Worm (Caenorhabditis elegans) whole organism, L1 larva: ENCODE results near the gene F02D8.1.
A peak's percentile ranks its signal among the peaks of the same experiment; 100 is the strongest.

Experiments used
- C04F5.9 ChIP-seq: sonication (generic microtip); optimal IDR thresholded peaks from 2 replicates; lab custom pipeline; 2016; ENCODE audit warnings: missing genetic modification characterization, missing compliant biosample characterization
- F16B12.6 ChIP-seq: fragments of 150-350 bp; optimal IDR thresholded peaks from 2 replicates; lab custom pipeline; 2014; ENCODE audit warnings: missing biosample characterization, missing genetic modification characterization
- ama-1 ChIP-seq: fragments of 150-350 bp; optimal IDR thresholded peaks from 2 replicates; lab custom pipeline; 2014
- blmp-1 ChIP-seq: fragments of 150-350 bp; optimal IDR thresholded peaks from 2 replicates; lab custom pipeline; 2014; ENCODE audit warnings: missing biosample characterization, missing genetic modification characterization
- ceh-82 ChIP-seq, 3 experiments: fragments of 150-350 bp in 1 of 3; sonication (generic microtip) in 2 of 3; optimal IDR thresholded peaks; 2 replicates each; lab custom pipeline; 2014 to 2017; ENCODE audit warnings: missing biosample characterization in 3 of 3, missing genetic modification characterization in 3 of 3
- dpl-1 ChIP-seq, 3 experiments: fragments of 150-350 bp in 2 of 3; sonication (generic microtip) in 1 of 3; optimal IDR thresholded peaks; 2 replicates each; lab custom pipeline; 2014 to 2017; ENCODE audit warnings: missing biosample characterization in 3 of 3, missing genetic modification characterization in 3 of 3, missing genetic modification reagents in 3 of 3
- dsc-1 ChIP-seq: sonication (generic microtip); optimal IDR thresholded peaks from 2 replicates; lab custom pipeline; 2016; ENCODE audit warnings: mild to moderate bottlenecking, missing genetic modification characterization, missing compliant biosample characterization
- efl-1 ChIP-seq, 4 experiments: fragments of 150-350 bp; optimal IDR thresholded peaks in 3 of 4; peaks in 1 of 4; 1 replicate in 1 of 4; 2 replicates in 3 of 4; lab custom pipeline; 2014; ENCODE audit warnings: missing biosample characterization in 2 of 4, missing genetic modification characterization in 2 of 4, missing genetic modification reagents in 2 of 4
- efl-3 ChIP-seq: fragments of 200-800 bp; sonication (Bioruptor generic); optimal IDR thresholded peaks from 2 replicates; lab custom pipeline; 2018; ENCODE audit warnings: mild to moderate bottlenecking, missing genetic modification characterization, missing compliant biosample characterization
- egl-13 ChIP-seq: sonication (generic microtip); optimal IDR thresholded peaks from 2 replicates; lab custom pipeline; 2016; ENCODE audit warnings: missing genotype, missing genetic modification reagents, missing genetic modification characterization, missing compliant biosample characterization
- egl-27 ChIP-seq, 2 experiments: fragments of 150-350 bp in 1 of 2; sonication (generic microtip); optimal IDR thresholded peaks; 3 replicates each; lab custom pipeline; 2017 to 2018; ENCODE audit warnings: missing biosample characterization in 2 of 2, missing genetic modification characterization in 2 of 2, missing genetic modification reagents in 2 of 2
- fkh-8 ChIP-seq: sonication (generic microtip); optimal IDR thresholded peaks from 2 replicates; lab custom pipeline; 2016; ENCODE audit warnings: mild to moderate bottlenecking, missing genetic modification characterization, missing compliant biosample characterization
- hlh-4 ChIP-seq: sonication (generic microtip); optimal IDR thresholded peaks from 2 replicates; lab custom pipeline; 2016; ENCODE audit warnings: mild to moderate bottlenecking, missing genetic modification characterization, missing compliant biosample characterization
- lin-14 ChIP-seq: fragments of 200-800 bp; sonication (Bioruptor generic); optimal IDR thresholded peaks from 2 replicates; lab custom pipeline; 2018; ENCODE audit warnings: mild to moderate bottlenecking, missing genetic modification characterization, moderate library complexity, missing compliant biosample characterization
- lir-3 ChIP-seq: sonication (generic microtip); optimal IDR thresholded peaks from 2 replicates; lab custom pipeline; 2016; ENCODE audit warnings: mild to moderate bottlenecking, missing genetic modification characterization, moderate library complexity, missing compliant biosample characterization; ENCODE audit not compliant: poor library complexity
- lsy-2 ChIP-seq, 2 experiments: fragments of 150-350 bp; optimal IDR thresholded peaks; 2 replicates each; lab custom pipeline; 2014; ENCODE audit warnings: missing biosample characterization in 2 of 2, missing genetic modification characterization in 2 of 2
- mab-9 ChIP-seq: fragments of 200-800 bp; sonication (Bioruptor generic); IDR thresholded peaks from 2 replicates; pipeline ENCODE4 v1.3.6; 2022; ENCODE audit warnings: missing genetic modification reagents, missing genetic modification characterization, missing compliant biosample characterization
- mef-2 ChIP-seq: fragments of 150-350 bp; optimal IDR thresholded peaks from 2 replicates; lab custom pipeline; 2014; ENCODE audit warnings: missing biosample characterization, missing genetic modification characterization
- mep-1 ChIP-seq: fragments of 150-350 bp; optimal IDR thresholded peaks from 2 replicates; lab custom pipeline; 2014; ENCODE audit warnings: missing biosample characterization, missing genetic modification characterization
- nhr-19 ChIP-seq: fragments of 200-800 bp; sonication (Bioruptor generic); conservative IDR thresholded peaks from 2 replicates; pipeline ENCODE4 v1.3.6; 2022; ENCODE audit warnings: missing genetic modification characterization, missing compliant biosample characterization
- nhr-20 ChIP-seq: sonication (generic microtip); optimal IDR thresholded peaks from 2 replicates; lab custom pipeline; 2016; ENCODE audit warnings: mild to moderate bottlenecking, missing genetic modification characterization, missing compliant biosample characterization
- nhr-237 ChIP-seq: fragments of 150-350 bp; optimal IDR thresholded peaks from 2 replicates; lab custom pipeline; 2014; ENCODE audit warnings: missing biosample characterization, missing genetic modification characterization
- nhr-47 ChIP-seq: sonication (generic microtip); optimal IDR thresholded peaks from 2 replicates; lab custom pipeline; 2016; ENCODE audit warnings: mild to moderate bottlenecking, missing genetic modification characterization, moderate library complexity, missing compliant biosample characterization
- nhr-71 ChIP-seq: sonication (generic microtip); optimal IDR thresholded peaks from 2 replicates; lab custom pipeline; 2016; ENCODE audit warnings: mild to moderate bottlenecking, missing genetic modification characterization, moderate library complexity, missing compliant biosample characterization
- nhr-77 ChIP-seq: fragments of 150-350 bp; optimal IDR thresholded peaks from 2 replicates; lab custom pipeline; 2014; ENCODE audit warnings: missing biosample characterization, missing genetic modification characterization
- nhr-85 ChIP-seq: sonication (generic microtip); peaks from one replicate; lab custom pipeline; 2016; ENCODE audit warnings: missing genetic modification characterization, inconsistent platforms, missing compliant biosample characterization
- nhr-90 ChIP-seq: sonication (generic microtip); optimal IDR thresholded peaks from 2 replicates; lab custom pipeline; 2016; ENCODE audit warnings: mild to moderate bottlenecking, missing genetic modification characterization, missing compliant biosample characterization; ENCODE audit not compliant: poor library complexity
- pag-3 ChIP-seq: sonication (generic microtip); optimal IDR thresholded peaks from 2 replicates; lab custom pipeline; 2017; ENCODE audit warnings: missing genetic modification characterization, mild to moderate bottlenecking, missing compliant biosample characterization, antibody characterized with exemption, borderline replicate concordance; ENCODE audit not compliant: insufficient read depth
- pax-3 ChIP-seq: fragments of 200-800 bp; sonication (Bioruptor generic); optimal IDR thresholded peaks from 2 replicates; lab custom pipeline; 2018; ENCODE audit warnings: mild to moderate bottlenecking, missing genetic modification characterization, moderate library complexity, missing compliant biosample characterization
- rnt-1 ChIP-seq: sonication (generic microtip); optimal IDR thresholded peaks from 2 replicates; lab custom pipeline; 2016; ENCODE audit warnings: mild to moderate bottlenecking, missing genetic modification characterization, moderate library complexity, missing compliant biosample characterization
- snpc-4 ChIP-seq: fragments of 150-350 bp; optimal IDR thresholded peaks from 2 replicates; lab custom pipeline; 2014; ENCODE audit warnings: missing biosample characterization, missing genetic modification characterization
- snu-23 ChIP-seq: sonication (generic microtip); optimal IDR thresholded peaks from 2 replicates; lab custom pipeline; 2016; ENCODE audit warnings: missing genetic modification characterization, missing compliant biosample characterization
- swsn-7 ChIP-seq: sonication (generic microtip); optimal IDR thresholded peaks from 2 replicates; lab custom pipeline; 2016; ENCODE audit warnings: missing genetic modification characterization, missing compliant biosample characterization
- tbx-2 ChIP-seq: sonication (generic microtip); optimal IDR thresholded peaks from 2 replicates; lab custom pipeline; 2016; ENCODE audit warnings: missing genetic modification characterization, missing compliant biosample characterization
- unc-130 ChIP-seq: fragments of 150-350 bp; optimal IDR thresholded peaks from 2 replicates; lab custom pipeline; 2017; ENCODE audit warnings: missing biosample characterization, missing genetic modification characterization, inconsistent platforms
- unc-62 ChIP-seq: fragments of 150-350 bp; optimal IDR thresholded peaks from 2 replicates; lab custom pipeline; 2014; ENCODE audit warnings: missing biosample characterization, missing genetic modification reagents, missing genetic modification characterization
- unc-86 ChIP-seq: sonication (generic microtip); optimal IDR thresholded peaks from 2 replicates; lab custom pipeline; 2016; ENCODE audit warnings: missing genetic modification characterization, missing compliant biosample characterization
- vab-15 ChIP-seq: sonication (generic microtip); optimal IDR thresholded peaks from 2 replicates; lab custom pipeline; 2017; ENCODE audit warnings: missing genotype, mild to moderate bottlenecking, missing genetic modification characterization, missing compliant biosample characterization
- xbp-1 ChIP-seq: sonication (generic microtip); optimal IDR thresholded peaks from 2 replicates; lab custom pipeline; 2016; ENCODE audit warnings: missing genetic modification characterization, missing compliant biosample characterization
- zip-4 ChIP-seq: fragments of 200-800 bp; sonication (Bioruptor generic); optimal IDR thresholded peaks from 2 replicates; lab custom pipeline; 2018; ENCODE audit warnings: mild to moderate bottlenecking, missing genetic modification characterization, moderate library complexity, missing compliant biosample characterization

F02D8.1 gene

ce11 chrV:14990843-14991242, 12.3 kb upstream of the F02D8.1 start, which contains the start of the genes cdt-2 and T01C3.2 (continued):
- TF ChIP-seq zip-4 (GFP tag; lab: Kevin White, UChicago) = no peak
- TF ChIP-seq nhr-71 (tag; lab: Kevin White, UChicago) = peak; percentile 50
- TF ChIP-seq mef-2 (tag; lab: Kevin White, UChicago) = no peak
- no peak for TF ChIP-seq unc-130 (tag; lab: Kevin White, UChicago)
- TF ChIP-seq pag-3 (tag; lab: Kevin White, UChicago) = no peak
- no peak for TF ChIP-seq efl-3 (GFP tag; lab: Kevin White, UChicago)
- TF ChIP-seq nhr-85 (tag; lab: Kevin White, UChicago) = peak; percentile 4
- peak; percentile 16 for TF ChIP-seq nhr-90 (tag; lab: Kevin White, UChicago)
- no peak for TF ChIP-seq nhr-77 (tag; lab: Kevin White, UChicago)
- TF ChIP-seq egl-27 (tag; optimal IDR thresholded peaks at IDR 0.05; lab: Kevin White, UChicago) = no peak
- no peak for TF ChIP-seq vab-15
- peak; percentile 48 for TF ChIP-seq nhr-47 (tag; lab: Kevin White, UChicago)
- no peak for TF ChIP-seq nhr-237 (tag; lab: Kevin White, UChicago)
- peak; percentile 43 for TF ChIP-seq swsn-7 (tag; lab: Kevin White, UChicago)
- TF ChIP-seq xbp-1 (tag; lab: Kevin White, UChicago) = peak; percentile 33
- peak; percentile 22 for TF ChIP-seq tbx-2 (tag; lab: Kevin White, UChicago)
- peak; percentile 35 for TF ChIP-seq nhr-20 (tag; lab: Kevin White, UChicago)
- TF ChIP-seq efl-1 (optimal IDR thresholded peaks at IDR 0.05; lab: Kevin White, UChicago) = peak; percentile 26 to 86
- TF ChIP-seq efl-1 (GFP tag; optimal IDR thresholded peaks at IDR 0.05 in 1 of 2; lab: Kevin White, UChicago) = peak; percentile 87 to 98
- TF ChIP-seq ama-1 (lab: Kevin White, UChicago) = no peak
- no peak for TF ChIP-seq mep-1
- TF ChIP-seq snpc-4 (tag; lab: Kevin White, UChicago) = no peak
- TF ChIP-seq nhr-19 = peak; percentile 9; the same call in 1 of the 2 replicates
- TF ChIP-seq ceh-82 (tag; optimal IDR thresholded peaks at IDR 0.05; lab: Kevin White, UChicago) = peak in 2 of 3 experiments; percentile 29 to 44
- TF ChIP-seq C04F5.9 = no peak
- TF ChIP-seq F16B12.6 = peak; percentile 17
- peak; percentile 25 for TF ChIP-seq dsc-1 (tag; lab: Kevin White, UChicago)
- TF ChIP-seq dpl-1 (GFP tag; optimal IDR thresholded peaks at IDR 0.05; lab: Kevin White, UChicago) = peak; percentile 76 to 89 (median 85)
- TF ChIP-seq unc-86 = peak; percentile 12

ce11 chrV:14984593-14984992, 6.1 kb upstream of the F02D8.1 start, which contains the start of gene F02D8.4:
Gene F02D8.4, plus strand, starts transcription at chrV:14984893.
- TF ChIP-seq efl-1 (optimal IDR thresholded peaks at IDR 0.05; lab: Kevin White, UChicago) = no peak
- peak in 1 of 2 experiments; percentile 51 for TF ChIP-seq efl-1 (GFP tag; optimal IDR thresholded peaks at IDR 0.05 in 1 of 2; lab: Kevin White, UChicago)
- TF ChIP-seq rnt-1 = peak; percentile 29
- peak; percentile 44 for TF ChIP-seq blmp-1 (tag; lab: Kevin White, UChicago)
- TF ChIP-seq dsc-1 (tag; lab: Kevin White, UChicago) = no peak

- no peak for TF ChIP-seq nhr-20 (tag; lab: Kevin White, UChicago)
- peak; percentile 19 for TF ChIP-seq fkh-8
- no peak for TF ChIP-seq efl-3 (GFP tag; lab: Kevin White, UChicago)
- no peak for TF ChIP-seq lin-14 (GFP tag; lab: Kevin White, UChicago)
- no peak for TF ChIP-seq egl-13 (tag; lab: Kevin White, UChicago)
- no peak for TF ChIP-seq lir-3
Observed at ce11 chrV:14979937-14980336, 1.4 kb upstream of the F02D8.1 start, which contains the start of gene xbx-1. Gene xbx-1, plus strand, starts transcription at chrV:14980237.

DNA sequence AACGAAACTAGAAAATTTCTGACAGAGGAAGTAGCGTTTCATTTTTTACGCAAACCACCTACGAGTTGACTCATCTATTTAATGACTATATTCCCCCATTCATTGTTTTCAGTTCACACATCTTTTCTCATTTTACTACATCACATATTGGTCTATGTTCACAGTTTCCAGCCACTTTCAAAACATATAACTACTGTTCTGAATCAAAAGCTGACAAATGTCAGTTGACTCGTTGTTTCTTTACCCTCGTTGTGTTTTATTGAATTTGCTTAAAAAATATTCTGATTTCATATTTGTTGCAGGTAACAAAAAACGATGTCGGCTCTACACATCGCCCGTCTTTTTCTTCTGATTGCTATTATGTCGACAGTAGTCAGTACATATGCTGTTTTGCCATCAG, 7.4 kb downstream of the F02D8.1 start, which contains the start of gene nlp-59:
Gene nlp-59 (plus strand): TSS at position 301 of the 400 bp plus-strand sequence.
- TF ChIP-seq mab-9 (GFP tag; lab: Robert Waterston, UW) = no peak
- TF ChIP-seq egl-27 (tag; optimal IDR thresholded peaks at IDR 0.05; lab: Kevin White, UChicago) = no peak
- TF ChIP-seq unc-62 = no peak
- TF ChIP-seq hlh-4 (tag; lab: Kevin White, UChicago) = no peak
- no peak for TF ChIP-seq ama-1 (lab: Kevin White, UChicago)
- TF ChIP-seq C04F5.9 = no peak
- no peak for TF ChIP-seq lsy-2 (tag; optimal IDR thresholded peaks at IDR 0.05; lab: Kevin White, UChicago)
- no peak for TF ChIP-seq snu-23 (GFP tag; lab: Kevin White, UChicago)
- TF ChIP-seq pax-3 (tag; lab: Kevin White, UChicago) = no peak
